Worm (Caenorhabditis elegans): ENCODE measurements around the gene srpa-68.

DNA sequence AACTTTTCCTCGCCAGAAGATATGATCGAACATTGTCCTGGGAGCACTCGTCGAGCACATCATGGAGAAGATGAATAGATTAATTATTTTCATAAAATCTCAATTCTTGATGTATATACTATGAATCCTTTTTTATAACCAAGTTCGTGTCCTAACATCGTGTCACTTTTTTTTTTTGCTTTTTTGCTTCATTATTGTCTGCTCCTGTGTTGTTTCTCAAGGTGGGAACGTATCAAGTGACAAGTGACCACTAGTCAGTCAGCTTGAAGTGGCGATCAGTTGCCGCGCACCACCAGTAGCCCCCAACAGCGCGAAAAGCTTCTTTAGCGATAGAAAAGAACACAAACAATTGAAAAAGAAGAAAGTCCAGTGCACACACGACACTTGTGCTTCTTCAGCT, 39.2 kb downstream of the srpa-68 start, which contains the start of gene lrx-1:
- TF ChIP-seq lin-13 (GFP tag; optimal IDR thresholded peaks at IDR 0.05) (no peak), unc-62 (GFP tag; optimal IDR thresholded peaks at IDR 0.05) (no peak), sma-3 (GFP tag; optimal IDR thresholded peaks at IDR 0.05) (no peak), egl-27 (tag; optimal IDR thresholded peaks at IDR 0.05) (no peak), mdl-1 (tag; optimal IDR thresholded peaks at IDR 0.05) (no peak), elt-1 (tag; optimal IDR thresholded peaks at IDR 0.05) (no peak), snpc-4 (tag; optimal IDR thresholded peaks at IDR 0.05) (no peak), zag-1 (tag; optimal IDR thresholded peaks at IDR 0.05) (no peak)

Data from whole organism, L2 larva.